Worm (Caenorhabditis elegans) whole organism, L3 larva: ENCODE data around the gene cal-7.

Source experiments
- ama-1 ChIP-seq: fragments of 150-350 bp; optimal IDR thresholded peaks from 2 replicates; lab custom pipeline; 2018
- fos-1 ChIP-seq: fragments of 150-350 bp; optimal IDR thresholded peaks from 2 replicates; lab custom pipeline; 2014; ENCODE audit warnings: missing biosample characterization, missing genetic modification characterization
- lin-39 ChIP-seq: fragments of 150-350 bp; optimal IDR thresholded peaks from 2 replicates; lab custom pipeline; 2018; ENCODE audit warnings: missing biosample characterization, missing genetic modification reagents, missing genetic modification characterization
- nfya-1 ChIP-seq: sonication (generic microtip); optimal IDR thresholded peaks from 2 replicates; lab custom pipeline; 2017; ENCODE audit warnings: missing genetic modification characterization, mild to moderate bottlenecking, missing compliant biosample characterization, antibody characterized with exemption, moderate library complexity; ENCODE audit not compliant: insufficient read depth
- nhr-11 ChIP-seq: fragments of 150-350 bp; optimal IDR thresholded peaks from 2 replicates; lab custom pipeline; 2014; ENCODE audit warnings: missing biosample characterization, missing genetic modification characterization
- nhr-28 ChIP-seq: fragments of 150-350 bp; optimal IDR thresholded peaks from 2 replicates; lab custom pipeline; 2014; ENCODE audit warnings: missing biosample characterization, missing genetic modification characterization
- nhr-76 ChIP-seq: fragments of 150-350 bp; sonication (generic microtip); optimal IDR thresholded peaks from 5 replicates; lab custom pipeline; 2014; ENCODE audit warnings: missing biosample characterization, missing genetic modification characterization
- nhr-77 ChIP-seq: fragments of 150-350 bp; optimal IDR thresholded peaks from 2 replicates; lab custom pipeline; 2014; ENCODE audit warnings: missing biosample characterization, missing genetic modification characterization
- pha-4 ChIP-seq: fragments of 150-350 bp; optimal IDR thresholded peaks from 2 replicates; lab custom pipeline; 2014; ENCODE audit warnings: missing biosample characterization, missing genetic modification reagents, missing genetic modification characterization
- tbx-2 ChIP-seq: sonication (generic microtip); optimal IDR thresholded peaks from 2 replicates; lab custom pipeline; 2016; ENCODE audit warnings: mild to moderate bottlenecking, missing genetic modification characterization, missing compliant biosample characterization
- unc-39 ChIP-seq: sonication (generic microtip); optimal IDR thresholded peaks from 4 replicates; lab custom pipeline; 2017; ENCODE audit warnings: missing biosample characterization, missing genetic modification characterization
- ztf-11 ChIP-seq: fragments of 150-350 bp; optimal IDR thresholded peaks from 2 replicates; lab custom pipeline; 2014; ENCODE audit warnings: missing biosample characterization, missing genetic modification characterization

- no peak for TF ChIP-seq nhr-77
- no peak for TF ChIP-seq nhr-76
- TF ChIP-seq unc-39 (tag; lab: Kevin White, UChicago) = no peak
- TF ChIP-seq lin-39 (tag; lab: Kevin White, UChicago) = no peak
- TF ChIP-seq nfya-1 (tag; lab: Kevin White, UChicago) = no peak
- TF ChIP-seq pha-4 (tag; lab: Kevin White, UChicago) = no peak
- no peak for TF ChIP-seq ama-1
- no peak for TF ChIP-seq nhr-11 (tag; lab: Kevin White, UChicago)
- TF ChIP-seq nhr-28 (tag; lab: Kevin White, UChicago) = no peak
- TF ChIP-seq tbx-2 (tag; lab: Kevin White, UChicago) = no peak
- TF ChIP-seq ztf-11 (tag; lab: Kevin White, UChicago) = no peak
- TF ChIP-seq fos-1 (tag; lab: Kevin White, UChicago) = no peak
Measured at ce11 chrV:9714909-9715308, 19.0 kb upstream of the cal-7 start, which contains the start of gene F40F9.3.
